Fruit fly (Drosophila melanogaster) whole organism, embryonic: ENCODE measurements around the gene loaf.

Experiments
- CG10543 ChIP-seq: fragments of 200-800 bp; sonication (Bioruptor generic); optimal IDR thresholded peaks from 3 replicates; lab custom pipeline; 2017; ENCODE audit warnings: missing biosample characterization, mild to moderate bottlenecking, missing genetic modification characterization, moderate library complexity
- CG10654 ChIP-seq: fragments of 200-800 bp; sonication (Bioruptor generic); optimal IDR thresholded peaks from 2 replicates; lab custom pipeline; 2016; ENCODE audit warnings: missing biosample characterization, missing genetic modification characterization
- CG11695 ChIP-seq: fragments of 200-800 bp; sonication (Bioruptor generic); IDR thresholded peaks from 3 replicates; pipeline ENCODE4 v1.3.6; 2022; ENCODE audit warnings: missing biosample characterization, missing genetic modification characterization
- CG11696 ChIP-seq: fragments of 200-800 bp; sonication (Bioruptor generic); IDR thresholded peaks from 2 replicates; pipeline ENCODE4 v1.3.6; 2022; ENCODE audit warnings: missing biosample characterization, missing genetic modification characterization
- CG12071 ChIP-seq: fragments of 200-800 bp; sonication (Bioruptor generic); optimal IDR thresholded peaks from 3 replicates; lab custom pipeline; 2018; ENCODE audit warnings: missing biosample characterization, mild to moderate bottlenecking, missing genetic modification characterization
- CG12942 ChIP-seq: fragments of 200-800 bp; sonication (Bioruptor generic); optimal IDR thresholded peaks from 3 replicates; lab custom pipeline; 2016; ENCODE audit warnings: missing biosample characterization, missing genetic modification characterization
- CG13287 ChIP-seq: fragments of 200-800 bp; sonication (Bioruptor generic); IDR thresholded peaks from 2 replicates; pipeline ENCODE4 v1.3.6; 2022; ENCODE audit warnings: missing biosample characterization, missing genetic modification characterization; ENCODE audit not compliant: partially characterized antibody
- CG14860 ChIP-seq: fragments of 200-800 bp; sonication (Bioruptor generic); IDR thresholded peaks from 3 replicates; pipeline ENCODE4 v1.3.6; 2022; ENCODE audit warnings: missing biosample characterization, missing genetic modification characterization; ENCODE audit not compliant: partially characterized antibody
- CG15514 ChIP-seq: fragments of 200-800 bp; sonication (Bioruptor generic); optimal IDR thresholded peaks from 3 replicates; lab custom pipeline; 2017; ENCODE audit warnings: missing biosample characterization, missing genetic modification characterization, mild to moderate bottlenecking, moderate library complexity, missing genetic modification reagents
- CG1603 ChIP-seq: fragments of 200-800 bp; sonication (Bioruptor generic); optimal IDR thresholded peaks from 2 replicates; lab custom pipeline; 2019; ENCODE audit warnings: missing biosample characterization, mild to moderate bottlenecking, missing genetic modification characterization, moderate library complexity
- CG17328 ChIP-seq: fragments of 200-800 bp; sonication (Bioruptor generic); IDR thresholded peaks from 2 replicates; pipeline ENCODE4 v1.3.6; 2022; ENCODE audit warnings: missing biosample characterization, missing genetic modification characterization
- CG34224 ChIP-seq: fragments of 200-800 bp; sonication (Bioruptor generic); IDR thresholded peaks from 3 replicates; pipeline ENCODE4 v1.3.6; 2022; ENCODE audit warnings: missing biosample characterization, missing genetic modification characterization; ENCODE audit not compliant: partially characterized antibody
- CG4707 ChIP-seq: fragments of 200-800 bp; sonication (Bioruptor generic); optimal IDR thresholded peaks from 2 replicates; lab custom pipeline; 2018; ENCODE audit warnings: missing biosample characterization, mild to moderate bottlenecking, missing genetic modification characterization, moderate library complexity
- CG7556 ChIP-seq: fragments of 200-800 bp; sonication (Bioruptor generic); optimal IDR thresholded peaks from 2 replicates; lab custom pipeline; 2017; ENCODE audit warnings: missing biosample characterization, mild to moderate bottlenecking, missing genetic modification characterization
- CG7928 ChIP-seq: fragments of 200-800 bp; sonication (Bioruptor generic); optimal IDR thresholded peaks from 2 replicates; lab custom pipeline; 2017; ENCODE audit warnings: missing biosample characterization, mild to moderate bottlenecking, missing genetic modification characterization
- CG8290 ChIP-seq, 3 experiments: fragments of 200-800 bp; sonication (Bioruptor generic); optimal IDR thresholded peaks; 2 replicates each; lab custom pipeline; 2016 to 2019; ENCODE audit warnings: missing biosample characterization in 3 of 3, missing genetic modification characterization in 3 of 3, mild to moderate bottlenecking in 2 of 3, moderate library complexity in 1 of 3
- CG9932 ChIP-seq: fragments of 200-800 bp; sonication (Bioruptor generic); IDR thresholded peaks from 2 replicates; pipeline ENCODE4 v1.3.6; 2022; ENCODE audit warnings: missing biosample characterization, missing genetic modification characterization
- CTCF ChIP-seq: fragments of 200-800 bp; sonication (Bioruptor generic); optimal IDR thresholded peaks from 2 replicates; lab custom pipeline; 2017; ENCODE audit warnings: missing biosample characterization, mild to moderate bottlenecking, missing genetic modification characterization, moderate library complexity
- CoRest ChIP-seq: fragments of 200-800 bp; sonication (Bioruptor generic); optimal IDR thresholded peaks from 3 replicates; lab custom pipeline; 2018; ENCODE audit warnings: missing biosample characterization, mild to moderate bottlenecking, missing genetic modification characterization, moderate library complexity
- Dbx ChIP-seq: fragments of 200-800 bp; sonication (Bioruptor generic); IDR thresholded peaks from 3 replicates; pipeline ENCODE4 v1.3.6; 2022; ENCODE audit warnings: missing biosample characterization, missing genetic modification characterization
- Dfd ChIP-seq, 2 experiments: fragments of >200 bp; optimal IDR thresholded peaks; 2 replicates each; lab custom pipeline; 2017; ENCODE audit warnings: missing biosample characterization in 2 of 2, missing genetic modification characterization in 2 of 2
- Eip74EF ChIP-seq, 2 experiments: fragments of 200-800 bp in 1 of 2; fragments of >200 bp in 1 of 2; sonication (Bioruptor generic) in 1 of 2; optimal IDR thresholded peaks; 2 replicates each; lab custom pipeline; 2017 to 2019; ENCODE audit warnings: missing biosample characterization in 2 of 2, missing genetic modification characterization in 2 of 2, mild to moderate bottlenecking in 1 of 2, moderate library complexity in 1 of 2
- Gsc ChIP-seq: fragments of 200-800 bp; sonication (Bioruptor generic); IDR thresholded peaks from 2 replicates; pipeline ENCODE4 v1.3.6; 2022; ENCODE audit warnings: missing biosample characterization, missing genetic modification characterization
- Gug ChIP-seq: fragments of 200-800 bp; sonication (Bioruptor generic); IDR thresholded peaks from 4 replicates; pipeline ENCODE4 v1.3.6; 2022; ENCODE audit warnings: missing biosample characterization, missing genetic modification characterization
- HHEX ChIP-seq: fragments of 200-800 bp; sonication (Bioruptor generic); optimal IDR thresholded peaks from 3 replicates; lab custom pipeline; 2017; ENCODE audit warnings: missing biosample characterization, mild to moderate bottlenecking, missing genetic modification characterization, missing genetic modification reagents
- HLH3B ChIP-seq: fragments of 200-800 bp; sonication (Bioruptor generic); IDR thresholded peaks from 2 replicates; pipeline ENCODE4 v1.3.6; 2022; ENCODE audit warnings: missing biosample characterization, missing genetic modification characterization
- Hand ChIP-seq: fragments of 200-800 bp; sonication (Bioruptor generic); optimal IDR thresholded peaks from 2 replicates; lab custom pipeline; 2017; ENCODE audit warnings: mild to moderate bottlenecking, missing biosample characterization, missing genetic modification reagents, missing genetic modification characterization
- HmgD ChIP-seq: fragments of 200-800 bp; sonication (Bioruptor generic); optimal IDR thresholded peaks from 3 replicates; lab custom pipeline; 2016; ENCODE audit warnings: missing biosample characterization, missing genetic modification characterization
- Med ChIP-seq: fragments of 200-800 bp; sonication (Bioruptor generic); peaks from one replicate; lab custom pipeline; 2016; ENCODE audit warnings: missing biosample characterization, missing genetic modification characterization, mild to moderate bottlenecking, inconsistent platforms, moderate library complexity
- Pdp1 ChIP-seq, 2 experiments: fragments of 200-800 bp; sonication (Bioruptor generic); optimal IDR thresholded peaks; 3 replicates each; lab custom pipeline; 2016; ENCODE audit warnings: missing biosample characterization in 2 of 2, missing genetic modification characterization in 2 of 2, mild to moderate bottlenecking in 1 of 2, moderate library complexity in 1 of 2
- Sox100B ChIP-seq: fragments of 200-800 bp; sonication (Bioruptor generic); optimal IDR thresholded peaks from 3 replicates; lab custom pipeline; 2018; ENCODE audit warnings: missing biosample characterization, mild to moderate bottlenecking, missing genetic modification characterization
- Taf1 ChIP-seq: fragments of 200-800 bp; sonication (Bioruptor generic); IDR thresholded peaks from 2 replicates; pipeline ENCODE4 v1.3.6; 2022; ENCODE audit warnings: missing biosample characterization, missing genetic modification characterization
- Xbp1 ChIP-seq: fragments of 200-800 bp; sonication (Bioruptor generic); optimal IDR thresholded peaks from 3 replicates; lab custom pipeline; 2016; ENCODE audit warnings: missing biosample characterization, mild to moderate bottlenecking, missing genetic modification characterization
- chm ChIP-seq: fragments of 200-800 bp; sonication (Bioruptor generic); IDR thresholded peaks from 2 replicates; pipeline ENCODE4 v1.3.6; 2022; ENCODE audit warnings: missing biosample characterization, missing genetic modification characterization
- ci ChIP-seq: fragments of 200-800 bp; sonication (Bioruptor generic); IDR thresholded peaks from 3 replicates; pipeline ENCODE4 v1.3.6; 2022; ENCODE audit warnings: missing biosample characterization, missing genetic modification characterization
- dmrt11E ChIP-seq: fragments of 200-800 bp; sonication (Bioruptor generic); optimal IDR thresholded peaks from 3 replicates; lab custom pipeline; 2018; ENCODE audit warnings: missing biosample characterization, mild to moderate bottlenecking, missing genetic modification characterization, moderate library complexity
- dmrt99B ChIP-seq: fragments of 200-800 bp; sonication (Bioruptor generic); optimal IDR thresholded peaks from 2 replicates; lab custom pipeline; 2018; ENCODE audit warnings: missing biosample characterization, mild to moderate bottlenecking, missing genetic modification characterization, moderate library complexity
- dysf ChIP-seq: fragments of 200-800 bp; sonication (Bioruptor generic); IDR thresholded peaks from 3 replicates; pipeline ENCODE4 v1.3.6; 2022; ENCODE audit warnings: missing biosample characterization, missing genetic modification characterization
- gro ChIP-seq: fragments of 200-800 bp; sonication (Bioruptor generic); optimal IDR thresholded peaks from 2 replicates; lab custom pipeline; 2016; ENCODE audit warnings: missing biosample characterization, missing genetic modification characterization
- gsb ChIP-seq: fragments of 200-800 bp; sonication (Bioruptor generic); IDR thresholded peaks from 2 replicates; pipeline ENCODE4 v1.3.6; 2022; ENCODE audit warnings: missing biosample characterization, missing genetic modification characterization
- hth ChIP-seq: fragments of >200 bp; optimal IDR thresholded peaks from 2 replicates; lab custom pipeline; 2017; ENCODE audit warnings: inconsistent platforms
- inv ChIP-seq: fragments of 200-800 bp; sonication (Bioruptor generic); IDR thresholded peaks from 2 replicates; pipeline ENCODE4 v1.3.6; 2022; ENCODE audit warnings: missing biosample characterization, missing genetic modification characterization; ENCODE audit not compliant: partially characterized antibody
- nau ChIP-seq: fragments of 200-800 bp; sonication (Bioruptor generic); optimal IDR thresholded peaks from 3 replicates; lab custom pipeline; 2017; ENCODE audit warnings: missing biosample characterization, mild to moderate bottlenecking, missing genetic modification characterization, missing genetic modification reagents
- nom ChIP-seq: fragments of 200-800 bp; sonication (Bioruptor generic); optimal IDR thresholded peaks from 2 replicates; lab custom pipeline; 2017; ENCODE audit warnings: missing biosample characterization, missing genetic modification characterization, mild to moderate bottlenecking, moderate library complexity, missing genetic modification reagents
- psq ChIP-seq: fragments of 200-800 bp; sonication (Bioruptor generic); optimal IDR thresholded peaks from 2 replicates; lab custom pipeline; 2017; ENCODE audit warnings: missing biosample characterization, missing genetic modification characterization
- row ChIP-seq: fragments of 200-800 bp; sonication (Bioruptor generic); IDR thresholded peaks from 3 replicates; pipeline ENCODE4 v1.3.6; 2022; ENCODE audit warnings: missing biosample characterization, missing genetic modification characterization
- sr ChIP-seq: fragments of 200-800 bp; sonication (Bioruptor generic); IDR thresholded peaks from 3 replicates; pipeline ENCODE4 v1.3.6; 2022; ENCODE audit warnings: missing biosample characterization, missing genetic modification characterization
- stwl ChIP-seq: fragments of 200-800 bp; sonication (Bioruptor generic); optimal IDR thresholded peaks from 3 replicates; lab custom pipeline; 2018; ENCODE audit warnings: missing biosample characterization, mild to moderate bottlenecking, missing genetic modification characterization, moderate library complexity

The loaf gene

DNA sequence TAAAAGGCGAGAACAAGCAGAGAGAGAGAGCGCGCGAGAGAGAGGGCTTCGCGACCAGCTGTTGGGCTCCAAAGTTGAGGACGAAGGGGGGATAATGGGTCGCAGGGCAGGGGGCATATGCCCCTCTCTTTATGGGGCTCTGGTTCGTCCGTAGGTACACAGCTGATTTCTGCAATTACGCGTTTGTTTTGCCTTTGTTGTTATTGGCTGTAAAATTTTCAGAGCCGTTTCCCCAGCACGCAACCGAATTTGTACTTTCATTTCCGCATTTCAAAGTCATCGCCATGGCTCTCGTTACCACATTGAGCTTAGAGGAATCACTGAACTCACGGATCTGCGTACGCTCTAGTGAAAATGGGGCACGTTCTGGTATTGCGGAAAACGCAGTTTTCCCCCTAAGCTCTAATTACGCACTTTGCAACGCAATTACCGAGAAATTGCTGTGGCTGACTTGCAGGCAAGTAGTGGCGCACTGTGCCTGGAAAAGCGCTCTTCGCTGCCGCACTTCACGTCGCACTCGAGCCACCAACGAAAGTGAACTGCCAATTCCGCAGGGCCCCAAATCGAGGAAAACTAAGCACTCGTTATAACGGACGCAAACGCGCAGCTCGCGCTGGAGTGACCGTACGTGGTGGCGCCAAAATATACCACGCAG is 57.9 kb downstream of the loaf start, which contains the start of gene CG11658 (continued):
- 0 out of 3 replicates have a peak, but pooled peaks have one; percentile 21 for TF ChIP-seq CG14860 (GFP tag; lab: Robert Waterston, UW)
- TF ChIP-seq hth (lab: Kevin White, UChicago) = no peak
- TF ChIP-seq Eip74EF (GFP tag; optimal IDR thresholded peaks at IDR 0.05; lab: Kevin White, UChicago) = peak in 1 of 2 experiments; percentile 92
- TF ChIP-seq CG34224 (GFP tag; lab: Robert Waterston, UW) = peak; percentile 76
- 0 out of 3 replicates have a peak, but pooled peaks have one; percentile 13 for TF ChIP-seq CG11695
- TF ChIP-seq Med (GFP tag; lab: Kevin White, UChicago) = peak; percentile 57
- peak; percentile 44 for TF ChIP-seq Hand (GFP tag; lab: Kevin White, UChicago)
- no peak for TF ChIP-seq dmrt99B (tag; lab: Kevin White, UChicago)
- no peak for TF ChIP-seq Xbp1 (GFP tag; lab: Kevin White, UChicago)
- peak; percentile 63 for TF ChIP-seq CG10543 (GFP tag; lab: Kevin White, UChicago)
- TF ChIP-seq CG12071 (GFP tag; lab: Kevin White, UChicago) = peak; percentile 23
- TF ChIP-seq nau (GFP tag; lab: Kevin White, UChicago) = peak; percentile 43
- TF ChIP-seq HLH3B (GFP tag; lab: Robert Waterston, UW) = no peak; the same call in 1 of the 2 replicates
- TF ChIP-seq dysf (GFP tag; lab: Robert Waterston, UW) = no peak
- TF ChIP-seq gro (GFP tag; lab: Kevin White, UChicago) = peak; percentile 41
- TF ChIP-seq Taf1 (GFP tag; lab: Robert Waterston, UW) = no peak
- TF ChIP-seq nom (GFP tag; lab: Kevin White, UChicago) = peak; percentile 72
- TF ChIP-seq inv = peak; percentile 33; the same call in 1 of the 2 replicates
- no peak for TF ChIP-seq HHEX (GFP tag; lab: Kevin White, UChicago)
- peak; percentile 46 for TF ChIP-seq CG13287 (GFP tag; lab: Robert Waterston, UW)
- peak; percentile 4; the same call in 1 of the 2 replicates for TF ChIP-seq CG17328 (GFP tag; lab: Robert Waterston, UW)
- 0 out of 2 replicates have a peak, but pooled peaks have one; percentile 11 for TF ChIP-seq gsb (GFP tag; lab: Robert Waterston, UW)
- TF ChIP-seq CG12942 = no peak
- TF ChIP-seq CG1603 (tag; lab: Kevin White, UChicago) = peak; percentile 9
- TF ChIP-seq Dbx (GFP tag; lab: Robert Waterston, UW) = peak; percentile 8; the same call in 1 of the 3 replicates
- TF ChIP-seq Dfd (GFP tag; optimal IDR thresholded peaks at IDR 0.05; lab: Kevin White, UChicago) = no peak
- peak; percentile 8 for TF ChIP-seq HmgD (GFP tag; lab: Kevin White, UChicago)
- no peak for TF ChIP-seq CG4707
- TF ChIP-seq Sox100B (GFP tag; lab: Kevin White, UChicago) = no peak
- peak; percentile 49; the same call in 1 of the 3 replicates for TF ChIP-seq sr (GFP tag; lab: Robert Waterston, UW)
- TF ChIP-seq CG7556 = peak; percentile 13
- TF ChIP-seq chm (GFP tag; lab: Robert Waterston, UW) = peak; percentile 31
- peak; percentile 36; the same call in 3 of the 4 replicates for TF ChIP-seq Gug
- peak; percentile 26 for TF ChIP-seq ci (GFP tag; lab: Robert Waterston, UW)
- TF ChIP-seq CG10654 (GFP tag; lab: Kevin White, UChicago) = no peak

DNA sequence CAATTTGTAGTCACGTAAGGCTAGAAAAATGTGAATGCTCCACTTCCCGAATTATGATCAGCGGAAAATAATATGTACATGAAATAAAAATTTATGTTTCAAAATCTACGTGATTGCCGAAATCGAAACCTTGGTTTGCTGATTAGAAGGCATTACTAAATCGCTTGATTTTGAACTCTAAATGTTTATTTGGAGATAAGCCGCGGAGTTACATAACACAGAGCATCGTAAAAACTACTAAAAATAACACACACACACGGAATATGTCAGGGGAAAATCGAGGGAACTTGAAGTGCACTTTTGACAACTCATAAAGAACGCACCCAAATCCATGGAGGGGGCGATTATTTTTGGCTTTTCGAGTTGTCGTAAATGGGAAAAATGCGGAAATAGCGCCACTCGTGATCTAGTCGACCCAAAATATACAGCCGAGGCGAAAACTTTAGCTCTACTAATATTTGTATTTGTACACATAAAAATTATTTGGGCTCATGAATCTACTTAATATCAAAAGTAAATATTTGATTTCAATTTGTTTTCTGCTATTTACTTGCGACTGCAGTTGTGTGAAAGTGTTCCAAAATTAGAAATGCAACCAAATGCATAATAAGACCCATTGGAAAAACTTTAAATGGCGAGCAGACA is 61.0 kb downstream of the loaf start:
- peak in 1 of 2 experiments; percentile 92 for TF ChIP-seq Pdp1 (GFP tag; optimal IDR thresholded peaks at IDR 0.05; lab: Kevin White, UChicago)
- TF ChIP-seq psq = no peak
- no peak for TF ChIP-seq CoRest (tag; lab: Kevin White, UChicago)
- no peak for TF ChIP-seq CTCF (GFP tag; lab: Kevin White, UChicago)
- no peak for TF ChIP-seq dmrt11E
- TF ChIP-seq CG7928 (GFP tag; lab: Kevin White, UChicago) = no peak
- TF ChIP-seq CG15514 = peak; percentile 3
- TF ChIP-seq row (GFP tag; lab: Robert Waterston, UW) = peak; percentile 8; the same call in 1 of the 3 replicates
- TF ChIP-seq CG9932 (GFP tag; lab: Robert Waterston, UW) = no peak
- no peak for TF ChIP-seq stwl (tag; lab: Kevin White, UChicago)
- no peak for TF ChIP-seq CG8290 (GFP tag; optimal IDR thresholded peaks at IDR 0.05; lab: Kevin White, UChicago)
- no peak for TF ChIP-seq CG8290 (tag; optimal IDR thresholded peaks at IDR 0.05; lab: Kevin White, UChicago)
- TF ChIP-seq CG11696 (GFP tag; lab: Robert Waterston, UW) = peak; percentile 65
- TF ChIP-seq Gsc (GFP tag; lab: Robert Waterston, UW) = no peak
- TF ChIP-seq Eip74EF (GFP tag; optimal IDR thresholded peaks at IDR 0.05; lab: Kevin White, UChicago) = peak in 1 of 2 experiments; percentile 50
